Worm (Caenorhabditis elegans) whole organism, young adult: ENCODE measurements around the gene gst-31.
"Not testable (repeated sequence)": the region's sequence is repeated elsewhere in the genome, so short reads cannot be mapped to it uniquely, and the experiment has no call there.

Experiments used
- B0019.2 ChIP-seq: fragments of 200-800 bp; sonication (Bioruptor generic); conservative IDR thresholded peaks from 2 replicates; pipeline ENCODE4 v1.3.6; 2022; ENCODE audit warnings: missing genetic modification reagents, missing genetic modification characterization, missing compliant biosample characterization
- B0035.1 ChIP-seq: sonication (generic microtip); optimal IDR thresholded peaks from 2 replicates; lab custom pipeline; 2016; ENCODE audit warnings: missing genetic modification characterization, mild to moderate bottlenecking, missing compliant biosample characterization, missing genotype, missing genetic modification reagents
- C17E4.6 ChIP-seq: fragments of 200-800 bp; sonication (Bioruptor generic); IDR thresholded peaks from 2 replicates; pipeline ENCODE4 v1.3.6; 2022; ENCODE audit warnings: missing genetic modification reagents, missing genetic modification characterization, missing compliant biosample characterization
- F10E7.11 ChIP-seq: sonication (generic microtip); optimal IDR thresholded peaks from 2 replicates; lab custom pipeline; 2017; ENCODE audit warnings: mild to moderate bottlenecking, missing genetic modification characterization, moderate library complexity, missing compliant biosample characterization
- F22D6.2 ChIP-seq: sonication (generic microtip); optimal IDR thresholded peaks from 2 replicates; lab custom pipeline; 2016; ENCODE audit warnings: mild to moderate bottlenecking, missing genetic modification characterization, missing compliant biosample characterization
- F23B12.7 ChIP-seq: sonication (generic microtip); optimal IDR thresholded peaks from 2 replicates; lab custom pipeline; 2017; ENCODE audit warnings: missing genetic modification characterization, mild to moderate bottlenecking, missing compliant biosample characterization, antibody characterized with exemption, moderate library complexity; ENCODE audit not compliant: insufficient read depth
- F49E8.2 ChIP-seq: sonication (generic microtip); optimal IDR thresholded peaks from 3 replicates; lab custom pipeline; 2017; ENCODE audit warnings: missing genetic modification characterization, mild to moderate bottlenecking, missing compliant biosample characterization, antibody characterized with exemption, moderate library complexity; ENCODE audit not compliant: insufficient read depth
- K12H6.12 ChIP-seq: fragments of 200-800 bp; sonication (Bioruptor generic); optimal IDR thresholded peaks from 2 replicates; lab custom pipeline; 2018; ENCODE audit warnings: mild to moderate bottlenecking, missing genetic modification characterization, missing compliant biosample characterization
- T26A5.8 ChIP-seq: sonication (generic microtip); optimal IDR thresholded peaks from 2 replicates; lab custom pipeline; 2016; ENCODE audit warnings: missing genetic modification characterization, missing compliant biosample characterization
- Y53F4B.3 ChIP-seq: fragments of 200-800 bp; sonication (Bioruptor generic); IDR thresholded peaks from 2 replicates; pipeline ENCODE4 v1.3.6; 2022; ENCODE audit warnings: missing genetic modification reagents, missing genetic modification characterization, missing compliant biosample characterization
- Y53G8AR.9 ChIP-seq: fragments of 200-800 bp; sonication (Bioruptor generic); conservative IDR thresholded peaks from 2 replicates; pipeline ENCODE4 v1.3.6; 2022; ENCODE audit warnings: missing genetic modification reagents, missing genetic modification characterization, missing compliant biosample characterization
- ama-1 ChIP-seq, 3 experiments: fragments of 150-350 bp in 1 of 3; sonication (generic microtip) in 2 of 3; optimal IDR thresholded peaks; 2 replicates each; lab custom pipeline; 2014 to 2018; ENCODE audit warnings: missing biosample characterization in 2 of 3, missing genetic modification characterization in 2 of 3, missing genetic modification reagents in 2 of 3
- aptf-2 ChIP-seq: fragments of 200-800 bp; sonication (Bioruptor generic); conservative IDR thresholded peaks from 2 replicates; pipeline ENCODE4 v1.3.6; 2022; ENCODE audit warnings: missing genetic modification reagents, missing genetic modification characterization, missing compliant biosample characterization
- aptf-3 ChIP-seq: fragments of 200-800 bp; sonication (Bioruptor generic); IDR thresholded peaks from 2 replicates; pipeline ENCODE4 v1.3.6; 2022; ENCODE audit warnings: missing genetic modification characterization, missing compliant biosample characterization
- athp-1 ChIP-seq: sonication (generic microtip); optimal IDR thresholded peaks from 2 replicates; lab custom pipeline; 2017; ENCODE audit warnings: mild to moderate bottlenecking, missing genetic modification characterization, missing compliant biosample characterization
- attf-5 ChIP-seq: fragments of 200-800 bp; sonication (Bioruptor generic); optimal IDR thresholded peaks from 2 replicates; lab custom pipeline; 2018; ENCODE audit warnings: mild to moderate bottlenecking, missing genetic modification characterization, missing compliant biosample characterization
- bed-1 ChIP-seq: fragments of 200-800 bp; sonication (Bioruptor generic); IDR thresholded peaks from 2 replicates; pipeline ENCODE4 v1.3.6; 2022; ENCODE audit warnings: missing genetic modification reagents, missing genetic modification characterization, missing compliant biosample characterization
- ccch-3 ChIP-seq: fragments of 200-800 bp; sonication (Bioruptor generic); optimal IDR thresholded peaks from 2 replicates; lab custom pipeline; 2018; ENCODE audit warnings: mild to moderate bottlenecking, missing genetic modification characterization, missing compliant biosample characterization
- ceh-40 ChIP-seq: fragments of 200-800 bp; sonication (Bioruptor generic); IDR thresholded peaks from 2 replicates; pipeline ENCODE4 v1.3.6; 2022; ENCODE audit warnings: missing genetic modification characterization, missing compliant biosample characterization
- chd-7 ChIP-seq: sonication (generic microtip); optimal IDR thresholded peaks from 2 replicates; lab custom pipeline; 2016; ENCODE audit warnings: mild to moderate bottlenecking, missing genetic modification characterization, moderate library complexity, missing compliant biosample characterization
- die-1 ChIP-seq: sonication (generic microtip); optimal IDR thresholded peaks from 2 replicates; lab custom pipeline; 2016; ENCODE audit warnings: missing genotype, mild to moderate bottlenecking, missing genetic modification characterization, missing compliant biosample characterization
- dox-1 ChIP-seq: fragments of 200-800 bp; sonication (Bioruptor generic); IDR thresholded peaks from 2 replicates; pipeline ENCODE4 v1.3.6; 2022; ENCODE audit warnings: missing genetic modification reagents, missing genetic modification characterization, missing compliant biosample characterization
- dpl-1 ChIP-seq: fragments of 150-350 bp; optimal IDR thresholded peaks from 2 replicates; lab custom pipeline; 2014; ENCODE audit warnings: missing biosample characterization, missing genetic modification reagents, missing genetic modification characterization
- hlh-26 ChIP-seq: fragments of 200-800 bp; sonication (Bioruptor generic); conservative IDR thresholded peaks from 2 replicates; pipeline ENCODE4 v1.3.6; 2022; ENCODE audit warnings: missing genetic modification reagents, missing genetic modification characterization, missing compliant biosample characterization
- hsf-1 ChIP-seq: fragments of 200-800 bp; sonication (Bioruptor generic); IDR thresholded peaks from 2 replicates; pipeline ENCODE4 v1.3.6; 2022; ENCODE audit warnings: missing genetic modification reagents, missing genetic modification characterization, missing compliant biosample characterization
- lag-1 ChIP-seq: fragments of 200-800 bp; sonication (Bioruptor generic); IDR thresholded peaks from 2 replicates; pipeline ENCODE4 v1.3.6; 2022; ENCODE audit warnings: missing genetic modification reagents, missing genetic modification characterization, missing compliant biosample characterization
- lin-35 ChIP-seq, 3 experiments: fragments of 150-350 bp in 2 of 3; sonication (generic microtip) in 1 of 3; optimal IDR thresholded peaks; 2 replicates each; lab custom pipeline; 2014 to 2018; ENCODE audit warnings: missing biosample characterization in 3 of 3, missing genetic modification characterization in 3 of 3, missing genetic modification reagents in 3 of 3
- madf-6 ChIP-seq: fragments of 200-800 bp; sonication (Bioruptor generic); IDR thresholded peaks from 2 replicates; pipeline ENCODE4 v1.3.6; 2022; ENCODE audit warnings: missing genetic modification reagents, missing genetic modification characterization, missing compliant biosample characterization
- mxl-1 ChIP-seq: sonication (generic microtip); optimal IDR thresholded peaks from 2 replicates; lab custom pipeline; 2016; ENCODE audit warnings: missing genetic modification characterization, missing compliant biosample characterization
- nhr-80 ChIP-seq: sonication (generic microtip); optimal IDR thresholded peaks from 2 replicates; lab custom pipeline; 2016; ENCODE audit warnings: missing genetic modification characterization, missing compliant biosample characterization
- pbrm-1 ChIP-seq: fragments of 200-800 bp; sonication (Bioruptor generic); IDR thresholded peaks from 2 replicates; pipeline ENCODE4 v1.3.6; 2022; ENCODE audit warnings: missing genetic modification reagents, missing genetic modification characterization, missing compliant biosample characterization
- rpc-1 ChIP-seq, 2 experiments: fragments of 150-350 bp in 1 of 2; sonication (generic microtip) in 1 of 2; optimal IDR thresholded peaks; 2 replicates each; lab custom pipeline; 2014 to 2018; ENCODE audit warnings: missing biosample characterization in 1 of 2, missing genetic modification characterization in 1 of 2, missing genetic modification reagents in 1 of 2, missing genotype in 1 of 2
- sea-2 ChIP-seq: fragments of 200-800 bp; sonication (Bioruptor generic); IDR thresholded peaks from 2 replicates; pipeline ENCODE4 v1.3.6; 2022; ENCODE audit warnings: missing genetic modification characterization, missing compliant biosample characterization
- sptf-2 ChIP-seq: fragments of 200-800 bp; sonication (Bioruptor generic); optimal IDR thresholded peaks from 2 replicates; lab custom pipeline; 2018; ENCODE audit warnings: mild to moderate bottlenecking, missing genetic modification characterization, missing compliant biosample characterization
- tbx-9 ChIP-seq: sonication (generic microtip); optimal IDR thresholded peaks from 2 replicates; lab custom pipeline; 2016; ENCODE audit warnings: borderline replicate concordance, missing genetic modification characterization, inconsistent platforms, missing compliant biosample characterization
- xnd-1 ChIP-seq: sonication (generic microtip); optimal IDR thresholded peaks from 2 replicates; lab custom pipeline; 2016; ENCODE audit warnings: missing genotype, missing genetic modification reagents, missing genetic modification characterization, missing compliant biosample characterization
- ztf-25 ChIP-seq: fragments of 200-800 bp; sonication (Bioruptor generic); IDR thresholded peaks from 2 replicates; pipeline ENCODE4 v1.3.6; 2022; ENCODE audit warnings: missing genetic modification reagents, missing genetic modification characterization, missing compliant biosample characterization
- ztf-26 ChIP-seq: sonication (generic microtip); optimal IDR thresholded peaks from 2 replicates; lab custom pipeline; 2017; ENCODE audit warnings: missing genetic modification characterization, missing compliant biosample characterization
- ztf-3 ChIP-seq: fragments of 200-800 bp; sonication (Bioruptor generic); optimal IDR thresholded peaks from 2 replicates; lab custom pipeline; 2018; ENCODE audit warnings: mild to moderate bottlenecking, missing genetic modification characterization, missing compliant biosample characterization
- ztf-6 ChIP-seq: fragments of 200-800 bp; sonication (Bioruptor generic); IDR thresholded peaks from 2 replicates; pipeline ENCODE4 v1.3.6; 2022; ENCODE audit warnings: missing genetic modification reagents, missing genetic modification characterization, missing compliant biosample characterization

gst-31 gene

DNA sequence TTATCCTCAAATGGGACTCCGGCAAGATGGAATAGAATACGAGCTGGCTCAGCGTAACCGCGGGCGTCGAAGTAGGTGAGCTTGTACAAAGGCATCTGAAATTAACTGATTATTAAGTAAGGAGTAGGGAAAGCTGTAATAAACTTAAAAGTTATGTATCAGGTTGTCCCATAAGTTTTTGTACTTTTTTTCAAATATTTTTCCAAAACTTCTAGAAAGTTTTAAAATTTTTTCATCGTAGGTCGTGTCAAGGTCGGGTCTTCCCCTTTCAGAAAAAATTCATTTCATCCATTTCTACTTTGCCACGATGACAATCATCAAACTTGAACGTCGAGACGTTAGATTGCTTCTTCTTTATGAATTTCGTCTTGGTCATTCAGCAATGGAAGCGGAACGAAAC, 2.9 kb downstream of the gst-31 start, which contains the start of gene gst-39:
Gene gst-39 (minus strand): TSS at position 101 of the 400 bp plus-strand sequence.
- TF ChIP-seq die-1 (tag; lab: Kevin White, UChicago); F10E7.11 (tag; lab: Kevin White, UChicago); Y53G8AR.9: not testable (repeated sequence)

DNA sequence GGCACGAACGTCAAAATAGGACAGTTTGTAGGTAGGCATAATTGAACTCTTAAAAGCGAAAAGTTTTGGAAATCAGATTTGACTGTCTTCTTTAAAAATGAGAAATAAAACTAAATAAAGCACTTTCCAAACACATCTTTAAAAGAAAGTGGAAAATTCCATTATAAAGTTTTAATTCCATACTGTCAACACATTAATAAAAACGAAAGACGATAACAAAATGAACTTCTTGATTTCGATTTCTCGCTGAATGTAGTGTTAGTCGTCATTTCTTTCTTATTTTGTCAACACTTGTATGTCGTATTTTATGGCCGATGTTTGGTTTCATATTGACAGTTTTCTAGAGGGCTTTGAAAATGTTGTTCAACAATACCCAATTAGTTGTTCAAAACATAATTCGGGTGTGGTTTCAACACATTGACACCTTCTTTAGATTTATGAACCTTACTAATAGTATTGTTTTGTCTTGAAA, 4.9 kb downstream of the gst-31 start, which contains the start of gene gst-29:
Gene gst-29 (minus strand): TSS at position 51 of the 472 bp plus-strand sequence.
- TF ChIP-seq nhr-80 (peak; percentile 25), ama-1 (optimal IDR thresholded peaks at IDR 0.05; lab: Kevin White, UChicago) (no peak), ama-1 (GFP tag; optimal IDR thresholded peaks at IDR 0.05; lab: Kevin White, UChicago) (no peak)

DNA sequence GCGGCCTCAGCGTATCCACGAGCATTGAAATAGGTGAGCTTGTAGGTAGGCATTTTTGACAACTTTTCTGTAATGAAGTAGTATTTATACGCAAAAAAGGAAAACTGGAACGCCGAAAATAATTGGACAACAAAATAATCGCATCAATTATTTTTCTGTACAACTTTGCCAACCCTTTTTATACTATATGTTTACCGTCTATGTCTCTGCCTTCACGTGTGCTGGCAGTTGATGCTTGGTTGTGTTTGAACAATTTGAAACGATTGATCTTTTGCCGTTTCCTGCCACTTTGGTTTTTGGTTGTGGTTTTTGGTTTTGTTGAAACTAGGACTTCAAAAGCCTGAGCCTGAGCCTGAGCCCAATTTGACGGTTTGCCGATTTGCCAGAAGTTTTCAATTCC, 7.4 kb downstream of the gst-31 start, which contains the start of gene gst-28:
Gene gst-28 (minus strand): TSS at position 238 of the 400 bp plus-strand sequence.
- TF ChIP-seq nhr-80, result peak; percentile 17
- TF ChIP-seq aptf-2, result no peak
- TF ChIP-seq F10E7.11 (tag; lab: Kevin White, UChicago), result no peak

DNA sequence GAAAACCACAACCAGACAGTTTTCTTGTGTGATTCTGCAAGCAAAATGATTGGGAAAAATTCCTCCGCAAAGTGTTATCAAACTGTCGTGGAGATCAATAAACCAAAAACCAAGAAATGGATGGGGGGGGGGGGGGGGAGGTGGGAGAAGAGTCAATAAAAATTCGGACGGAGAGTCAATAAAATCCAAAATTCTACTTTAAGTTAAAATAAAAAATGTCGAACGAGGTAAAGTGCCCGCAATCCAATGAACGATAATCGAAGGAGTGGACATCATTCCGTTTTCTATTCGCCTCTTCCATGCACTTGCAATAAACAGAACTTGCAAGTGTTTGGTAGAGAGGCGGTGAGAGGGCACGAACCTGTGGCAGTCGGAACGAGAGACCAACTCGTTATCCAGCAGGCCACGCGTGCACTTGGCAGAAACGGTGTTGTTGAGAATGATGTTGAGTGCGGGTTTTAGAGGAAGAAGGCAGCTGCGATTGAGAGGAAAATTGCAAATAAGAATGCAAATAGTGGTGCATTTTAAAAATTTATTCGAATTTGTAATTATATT, 9.0 kb downstream of the gst-31 start, which contains the start of gene gst-27:
Gene gst-27 (minus strand): TSS at position 51 of the 555 bp plus-strand sequence.
- TF ChIP-seq sptf-2 (GFP tag; lab: Kevin White, UChicago) (peak; percentile 73), ztf-6 (GFP tag; lab: Robert Waterston, UW) (peak; percentile 54; the same call in 1 of the 2 replicates), aptf-3 (GFP tag; lab: Robert Waterston, UW) (0 out of 2 replicates have a peak, but pooled peaks have one; percentile 47), bed-1 (0 out of 2 replicates have a peak, but pooled peaks have one; percentile 37), C17E4.6 (GFP tag; lab: Robert Waterston, UW) (peak; percentile 70), Y53F4B.3 (GFP tag; lab: Robert Waterston, UW) (peak; percentile 56; the same call in 1 of the 2 replicates), hsf-1 (GFP tag; lab: Robert Waterston, UW) (peak; percentile 72), xnd-1 (tag; lab: Kevin White, UChicago) (no peak), ceh-40 (peak; percentile 84), pbrm-1 (peak; percentile 81), ztf-26 (peak; percentile 91), ztf-3 (GFP tag; lab: Kevin White, UChicago) (peak; percentile 34), F22D6.2 (tag; lab: Kevin White, UChicago) (peak; percentile 67), K12H6.12 (tag; lab: Kevin White, UChicago) (peak; percentile 82), sea-2 (no peak; the same call in 1 of the 2 replicates), rpc-1 (optimal IDR thresholded peaks at IDR 0.05; lab: Kevin White, UChicago) (peak; percentile 93), rpc-1 (tag; optimal IDR thresholded peaks at IDR 0.05; lab: Kevin White, UChicago) (peak; percentile 96), lin-35 (GFP tag; optimal IDR thresholded peaks at IDR 0.05; lab: Kevin White, UChicago) (peak in 1 of 3 experiments; percentile 86), B0035.1 (tag; lab: Kevin White, UChicago) (peak; percentile 61), F49E8.2 (tag; lab: Kevin White, UChicago) (peak; percentile 88), lag-1 (no peak), F23B12.7 (tag; lab: Kevin White, UChicago) (peak; percentile 97), F10E7.11 (tag; lab: Kevin White, UChicago) (peak; percentile 31), dox-1 (GFP tag; lab: Robert Waterston, UW) (peak; percentile 95), tbx-9 (tag; lab: Kevin White, UChicago) (peak; percentile 68), attf-5 (peak; percentile 82), mxl-1 (tag; lab: Kevin White, UChicago) (peak; percentile 87), madf-6 (peak; percentile 74), chd-7 (tag; lab: Kevin White, UChicago) (peak; percentile 93), T26A5.8 (tag; lab: Kevin White, UChicago) (peak; percentile 22), hlh-26 (GFP tag; lab: Robert Waterston, UW) (no peak), B0019.2 (GFP tag; lab: Robert Waterston, UW) (0 out of 2 replicates have a peak, but pooled peaks have one; percentile 28), dpl-1 (GFP tag; lab: Kevin White, UChicago) (peak; percentile 41), athp-1 (peak; percentile 87), ccch-3 (peak; percentile 55), Y53G8AR.9 (peak; percentile 79), ztf-25 (peak; percentile 91)
